Fruit fly (Drosophila melanogaster): ENCODE data around the gene rdx.

rdx gene

DNA sequence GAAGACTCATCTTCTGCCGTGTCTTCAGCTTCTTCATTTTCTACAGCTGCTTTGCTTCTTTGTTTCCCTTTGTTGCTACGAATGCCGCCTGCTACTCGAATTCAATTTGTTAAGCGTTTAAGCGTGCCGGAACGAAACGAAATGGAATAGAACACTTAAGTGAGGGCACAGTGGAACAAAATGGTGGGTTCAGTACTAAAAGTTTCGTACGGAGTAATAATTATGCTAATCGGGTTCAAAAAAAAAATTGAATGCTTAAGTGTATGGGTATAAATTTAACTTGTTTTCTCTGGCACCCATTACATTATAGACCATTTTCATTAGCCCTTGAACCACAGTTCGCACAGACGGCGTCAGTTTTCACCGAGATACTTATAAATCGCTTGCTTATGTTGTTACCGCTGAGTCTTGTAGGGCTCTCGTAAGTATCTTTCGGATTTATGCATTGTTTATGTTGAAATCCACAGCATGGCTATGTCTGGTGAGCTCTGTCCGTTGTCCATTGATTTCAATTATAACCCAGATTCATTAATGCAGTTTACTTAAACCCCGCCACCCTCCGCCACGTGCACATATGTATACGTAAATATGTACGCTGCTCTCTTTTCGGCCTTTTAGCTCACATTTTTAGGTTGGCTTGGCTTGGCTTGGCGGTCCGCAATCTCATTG, 19.2 kb downstream of the rdx start (continued):
- TF ChIP-seq CG10147 (GFP tag; optimal IDR thresholded peaks at IDR 0.05) = peak; percentile 81
- peak; percentile 50 for TF ChIP-seq ab (GFP tag; optimal IDR thresholded peaks at IDR 0.05)
- peak; percentile 89 for TF ChIP-seq Nf-YA (GFP tag; IDR thresholded peaks at IDR 0.05)
- TF ChIP-seq CG13775 (GFP tag; optimal IDR thresholded peaks at IDR 0.05) = peak; percentile 65
- peak; percentile 91 for TF ChIP-seq CG10654 (GFP tag; optimal IDR thresholded peaks at IDR 0.05)
- TF ChIP-seq Xrp1 (GFP tag; IDR thresholded peaks at IDR 0.05) = peak; percentile 97
- TF ChIP-seq CG8089 (GFP tag; optimal IDR thresholded peaks at IDR 0.05) = peak; percentile 70
- TF ChIP-seq CG1602 (GFP tag; optimal IDR thresholded peaks at IDR 0.05) = peak; percentile 76
- peak; percentile 87 for TF ChIP-seq unpg (GFP tag; optimal IDR thresholded peaks at IDR 0.05)
- peak; percentile 95 for TF ChIP-seq so (GFP tag; IDR thresholded peaks at IDR 0.05)
- no peak for TF ChIP-seq Dp (GFP tag; optimal IDR thresholded peaks at IDR 0.05)
- TF ChIP-seq Rx (GFP tag; IDR thresholded peaks at IDR 0.05) = peak; percentile 95
- TF ChIP-seq wek (GFP tag; optimal IDR thresholded peaks at IDR 0.05) = peak; percentile 47
- peak; percentile 91 for TF ChIP-seq CG16779 (GFP tag; IDR thresholded peaks at IDR 0.05)
- TF ChIP-seq dmrt11E (tag; optimal IDR thresholded peaks at IDR 0.05) = peak; percentile 82
- TF ChIP-seq Gsc (GFP tag; IDR thresholded peaks at IDR 0.05) = no peak; the same call in 1 of the 2 replicates
- TF ChIP-seq BtbVII (GFP tag; optimal IDR thresholded peaks at IDR 0.05) = peak; percentile 86
- peak; percentile 84 for TF ChIP-seq CG12391 (tag; optimal IDR thresholded peaks at IDR 0.05)
- TF ChIP-seq H15 (GFP tag; IDR thresholded peaks at IDR 0.05) = peak; percentile 95
- peak; percentile 86 for TF ChIP-seq bowl (GFP tag; IDR thresholded peaks at IDR 0.05)
- TF ChIP-seq fu2 (GFP tag; optimal IDR thresholded peaks at IDR 0.05) = no peak
- TF ChIP-seq CG14014 (GFP tag; IDR thresholded peaks at IDR 0.05) = peak; percentile 92
- peak; percentile 50 for TF ChIP-seq run (tag; optimal IDR thresholded peaks at IDR 0.05)
- peak; percentile 92 for TF ChIP-seq CG9727 (GFP tag; optimal IDR thresholded peaks at IDR 0.05)
- TF ChIP-seq CkIIα-i1 (GFP tag; IDR thresholded peaks at IDR 0.05) = peak; percentile 60; the same call in 1 of the 2 replicates
- TF ChIP-seq Fer2 (tag; optimal IDR thresholded peaks at IDR 0.05) = peak; percentile 56
- TF ChIP-seq NFAT (GFP tag; IDR thresholded peaks at IDR 0.05) = peak; percentile 91
- TF ChIP-seq CG4730 (GFP tag; IDR thresholded peaks at IDR 0.05) = peak; percentile 92
- peak; percentile 81 for TF ChIP-seq PHDP (tag; optimal IDR thresholded peaks at IDR 0.05)
- TF ChIP-seq MTF-1 (GFP tag; optimal IDR thresholded peaks at IDR 0.05; ENCODE audit: borderline replicate concordance) = peak; percentile 87
- peak; percentile 26 for TF ChIP-seq CG3163 (GFP tag; optimal IDR thresholded peaks at IDR 0.05)
- peak; percentile 68 for TF ChIP-seq slp2 (GFP tag; optimal IDR thresholded peaks at IDR 0.05)
- no peak for TF ChIP-seq Dref (GFP tag; IDR thresholded peaks at IDR 0.05)
- peak; percentile 60 for TF ChIP-seq CHES-1-like (GFP tag; optimal IDR thresholded peaks at IDR 0.05)
- no peak for TF ChIP-seq gfzf (GFP tag; optimal IDR thresholded peaks at IDR 0.05)
- peak; percentile 97 for TF ChIP-seq lmd (GFP tag; IDR thresholded peaks at IDR 0.05)
- peak; percentile 30 for TF ChIP-seq CG34376 (GFP tag; optimal IDR thresholded peaks at IDR 0.05)
- TF ChIP-seq row (GFP tag; IDR thresholded peaks at IDR 0.05) = peak; percentile 94
- no peak for TF ChIP-seq BEAF-32 (GFP tag; optimal IDR thresholded peaks at IDR 0.05)
- peak; percentile 89 for TF ChIP-seq CG6272 (GFP tag; IDR thresholded peaks at IDR 0.05)
- TF ChIP-seq ro (GFP tag; IDR thresholded peaks at IDR 0.05) = peak; percentile 88
- no peak for TF ChIP-seq cg (GFP tag; optimal IDR thresholded peaks at IDR 0.05)
- peak; percentile 93 for TF ChIP-seq CG1024 (GFP tag; IDR thresholded peaks at IDR 0.05)
- peak; percentile 30 for TF ChIP-seq trh (GFP tag; optimal IDR thresholded peaks at IDR 0.05)
- peak; percentile 87 for TF ChIP-seq nmo (GFP tag; optimal IDR thresholded peaks at IDR 0.05)
- TF ChIP-seq D (optimal IDR thresholded peaks at IDR 0.05) = no peak
- TF ChIP-seq D (GFP tag; optimal IDR thresholded peaks at IDR 0.05) = peak; percentile 96
- TF ChIP-seq CG7357 (GFP tag; IDR thresholded peaks at IDR 0.05) = peak; percentile 89
- peak; percentile 99 for TF ChIP-seq Med (GFP tag)
- no peak for TF ChIP-seq br (optimal IDR thresholded peaks at IDR 0.05)
- peak; percentile 87 for TF ChIP-seq gt (GFP tag; IDR thresholded peaks at IDR 0.05)

Measured in whole organism, embryonic.